Fruit fly (Drosophila melanogaster): ENCODE data around the gene Tango6.

Gene Tango6

DNA sequence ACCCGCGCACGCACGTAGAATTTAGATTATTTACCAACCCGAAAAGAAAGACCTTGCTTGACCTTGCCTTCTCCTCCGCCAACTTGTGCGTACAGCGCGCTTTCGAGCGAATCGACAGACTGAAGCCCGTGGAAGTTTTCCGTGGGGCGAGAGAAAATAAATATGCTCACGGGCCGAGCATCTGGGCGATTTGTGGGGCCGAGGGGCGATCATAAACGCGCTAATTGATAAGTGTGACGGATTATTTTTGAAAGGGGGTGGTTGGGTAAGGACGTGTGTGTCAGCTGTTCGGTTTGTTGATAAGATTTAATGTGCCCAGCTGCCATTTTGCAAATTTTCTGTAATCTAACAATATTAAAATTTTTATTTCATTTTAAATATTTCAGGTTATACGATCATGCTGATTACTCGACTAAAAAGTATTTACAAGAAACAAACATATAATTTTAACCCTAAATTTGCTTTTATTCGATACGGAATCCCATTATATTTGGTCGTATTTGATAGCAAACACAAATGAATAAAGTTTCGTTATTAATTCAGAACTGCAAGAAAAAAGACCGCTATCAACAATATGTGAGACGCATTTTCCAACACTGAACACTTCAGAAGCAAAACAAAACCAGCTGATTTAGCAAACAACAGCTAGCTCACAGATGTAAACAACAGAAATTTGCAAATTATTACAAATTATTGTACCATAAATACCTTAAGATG, 5.4 kb downstream of the Tango6 start, which contains the start of the genes L2HGDH and CG10431 (continued):
- no peak for TF ChIP-seq sc (optimal IDR thresholded peaks at IDR 0.05)
- TF ChIP-seq sc (GFP tag; optimal IDR thresholded peaks at IDR 0.05): peak; percentile 4
- peak; percentile 74 for TF ChIP-seq CG7987 (GFP tag; optimal IDR thresholded peaks at IDR 0.05)
- no peak for TF ChIP-seq inv (GFP tag; IDR thresholded peaks at IDR 0.05; ENCODE audit: partially characterized antibody)
- no peak for TF ChIP-seq crc (GFP tag; optimal IDR thresholded peaks at IDR 0.05)
- no peak for TF ChIP-seq CG14667 (GFP tag; IDR thresholded peaks at IDR 0.05)
- no peak for TF ChIP-seq nau (GFP tag; optimal IDR thresholded peaks at IDR 0.05)
- peak; percentile 54 for TF ChIP-seq MESR4 (GFP tag; optimal IDR thresholded peaks at IDR 0.05)
- TF ChIP-seq ewg (GFP tag; optimal IDR thresholded peaks at IDR 0.05): peak; percentile 21
- peak; percentile 25 for TF ChIP-seq ATbp (GFP tag; optimal IDR thresholded peaks at IDR 0.05)
- TF ChIP-seq ara (GFP tag; IDR thresholded peaks at IDR 0.05): 0 out of 2 replicates have a peak, but pooled peaks have one; percentile 20
- TF ChIP-seq CG18619 (GFP tag; optimal IDR thresholded peaks at IDR 0.05): peak; percentile 10
- TF ChIP-seq CG12391 (tag; optimal IDR thresholded peaks at IDR 0.05): peak; percentile 85
- TF ChIP-seq dpn (GFP tag; optimal IDR thresholded peaks at IDR 0.05): peak; percentile 42 to 68
- TF ChIP-seq run (tag; optimal IDR thresholded peaks at IDR 0.05): peak; percentile 3
- TF ChIP-seq chn (GFP tag; optimal IDR thresholded peaks at IDR 0.05): peak; percentile 10
- TF ChIP-seq CG1529 (GFP tag; optimal IDR thresholded peaks at IDR 0.05): peak; percentile 35
- peak; percentile 34 for TF ChIP-seq CG12942 (GFP tag; optimal IDR thresholded peaks at IDR 0.05)
- TF ChIP-seq GATAe (GFP tag; conservative IDR thresholded peaks at IDR 0.05): peak; percentile 88
- TF ChIP-seq ci (GFP tag; IDR thresholded peaks at IDR 0.05): peak; percentile 55; the same call in 2 of the 3 replicates
- peak; percentile 4 for TF ChIP-seq btn (GFP tag; optimal IDR thresholded peaks at IDR 0.05)
- TF ChIP-seq Ets97D (GFP tag; optimal IDR thresholded peaks at IDR 0.05): peak; percentile 41
- TF ChIP-seq chm (GFP tag; IDR thresholded peaks at IDR 0.05): no peak
- peak; percentile 51 for TF ChIP-seq cato (GFP tag; optimal IDR thresholded peaks at IDR 0.05; ENCODE audit: borderline replicate concordance)
- peak; percentile 65 for TF ChIP-seq CG9797 (GFP tag; optimal IDR thresholded peaks at IDR 0.05)
- no peak for TF ChIP-seq jing (GFP tag; optimal IDR thresholded peaks at IDR 0.05)
- TF ChIP-seq Ssrp (tag; optimal IDR thresholded peaks at IDR 0.05): peak; percentile 47
- TF ChIP-seq Hey (tag; optimal IDR thresholded peaks at IDR 0.05): peak; percentile 46
- TF ChIP-seq crp (GFP tag; optimal IDR thresholded peaks at IDR 0.05): peak; percentile 71 to 97
- TF ChIP-seq CG6654 (GFP tag; optimal IDR thresholded peaks at IDR 0.05): no peak
- peak; percentile 92 for TF ChIP-seq sens (GFP tag)
- peak; percentile 30 for TF ChIP-seq CG10209 (GFP tag; optimal IDR thresholded peaks at IDR 0.05)
- TF ChIP-seq CG7839 (tag; optimal IDR thresholded peaks at IDR 0.05): peak; percentile 54
- TF ChIP-seq exex (tag; optimal IDR thresholded peaks at IDR 0.05): peak; percentile 93
- TF ChIP-seq B-H2 (GFP tag; optimal IDR thresholded peaks at IDR 0.05): peak; percentile 49
- peak; percentile 77 for TF ChIP-seq row (GFP tag; IDR thresholded peaks at IDR 0.05)
- TF ChIP-seq dmrt99B (tag; optimal IDR thresholded peaks at IDR 0.05): peak; percentile 60
- TF ChIP-seq NC2α (GFP tag; optimal IDR thresholded peaks at IDR 0.05): no peak
- peak; percentile 30 for TF ChIP-seq odd (GFP tag; optimal IDR thresholded peaks at IDR 0.05)
- TF ChIP-seq Dad (GFP tag; optimal IDR thresholded peaks at IDR 0.05): no peak
- peak; percentile 68 for TF ChIP-seq Xbp1 (GFP tag; optimal IDR thresholded peaks at IDR 0.05)
- TF ChIP-seq CG32532 (GFP tag; IDR thresholded peaks at IDR 0.05): peak; percentile 46
- TF ChIP-seq pho (GFP tag; optimal IDR thresholded peaks at IDR 0.05): peak; percentile 10
- TF ChIP-seq Opbp (GFP tag; IDR thresholded peaks at IDR 0.05; ENCODE audit: partially characterized antibody): no peak
- peak; percentile 71 for TF ChIP-seq CG18011 (GFP tag; optimal IDR thresholded peaks at IDR 0.05)
- TF ChIP-seq en (GFP tag; optimal IDR thresholded peaks at IDR 0.05): no peak
- TF ChIP-seq CG12155 (GFP tag; optimal IDR thresholded peaks at IDR 0.05): peak; percentile 33
- TF ChIP-seq dan (GFP tag; IDR thresholded peaks at IDR 0.05): no peak
- TF ChIP-seq kni (GFP tag; optimal IDR thresholded peaks at IDR 0.05): no peak
